In the genomic region with DNA sequence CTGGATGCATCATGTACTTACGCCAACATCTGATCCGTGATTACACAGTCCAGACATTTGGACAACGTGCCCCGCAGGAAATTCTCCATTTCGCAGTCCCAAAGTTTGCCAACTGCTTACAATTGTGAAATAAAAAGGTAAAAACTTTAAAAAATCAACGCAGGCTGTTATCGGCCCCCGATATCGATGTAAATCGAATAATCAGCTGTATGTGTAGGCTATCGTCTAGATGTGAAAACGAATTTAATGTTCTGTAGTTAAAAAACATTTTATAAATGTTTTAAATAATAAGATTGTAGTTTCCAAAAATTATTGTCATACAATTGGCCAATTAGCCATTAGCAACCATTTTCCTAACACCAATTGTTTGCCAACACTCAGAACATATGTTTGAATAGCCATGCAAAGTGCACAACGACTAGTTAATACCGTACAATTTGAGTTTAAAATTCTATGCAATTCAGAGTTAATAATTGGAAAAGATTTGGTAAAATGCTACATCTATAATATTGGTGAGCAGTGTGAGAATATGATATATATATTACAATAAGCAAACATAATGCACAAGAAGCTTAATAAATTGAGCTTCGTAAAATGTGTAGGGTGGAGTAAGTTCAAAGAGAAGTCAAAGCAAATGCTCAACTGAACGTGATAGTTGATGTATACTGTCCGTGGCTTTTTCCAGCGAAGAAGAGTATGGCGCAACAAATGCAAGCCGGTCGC, we compare ENCODE assay signal across 1 fruit fly cellular context.
TF ChIP-seq lines count a peak whose summit lies in the region.

TSS of gene CG11710 (minus strand) at position 192 of the 723 bp plus-strand sequence.
TSS of gene mal (plus strand) at position 194 of the 723 bp plus-strand sequence.

TF ChIP-seq in whole organism, embryonic, 481 proteins besides CTCF, POLR2A, EP300 and RAD21 (continued from another document and continues in another):
- no peak for TF ChIP-seq Hmr (GFP tag; optimal IDR thresholded peaks at IDR 0.05; lab: Kevin White, UChicago)
- peak; percentile 52 for TF ChIP-seq CG31388 (GFP tag; optimal IDR thresholded peaks at IDR 0.05; lab: Kevin White, UChicago)
- peak; percentile 80 for TF ChIP-seq CG10209 (GFP tag; optimal IDR thresholded peaks at IDR 0.05; lab: Kevin White, UChicago)
- peak; percentile 58 for TF ChIP-seq stc (GFP tag; IDR thresholded peaks at IDR 0.05; lab: Robert Waterston, UW)
- peak; percentile 56; the same call in 1 of the 2 replicates for TF ChIP-seq al (GFP tag; IDR thresholded peaks at IDR 0.05; lab: Robert Waterston, UW)
- peak; percentile 84 for TF ChIP-seq CG2712 (tag; optimal IDR thresholded peaks at IDR 0.05; lab: Kevin White, UChicago)
- peak; percentile 73 for TF ChIP-seq CG31224 (GFP tag; IDR thresholded peaks at IDR 0.05; lab: Robert Waterston, UW)
- no peak for TF ChIP-seq CG11696 (GFP tag; IDR thresholded peaks at IDR 0.05; lab: Robert Waterston, UW)
- TF ChIP-seq sqz (GFP tag; optimal IDR thresholded peaks at IDR 0.05; lab: Kevin White, UChicago) = no peak
- TF ChIP-seq CG30403 (GFP tag; optimal IDR thresholded peaks at IDR 0.05; lab: Kevin White, UChicago) = peak; percentile 83
- TF ChIP-seq CG12155 (GFP tag; optimal IDR thresholded peaks at IDR 0.05; lab: Kevin White, UChicago) = peak; percentile 67
- no peak for TF ChIP-seq hkb (optimal IDR thresholded peaks at IDR 0.05; lab: Kevin White, UChicago)
- peak; percentile 63 for TF ChIP-seq hkb (GFP tag; IDR thresholded peaks at IDR 0.05; lab: Robert Waterston, UW)
- TF ChIP-seq Taf1 (GFP tag; IDR thresholded peaks at IDR 0.05; lab: Robert Waterston, UW) = peak; percentile 23; the same call in 1 of the 2 replicates
- TF ChIP-seq gro (GFP tag; optimal IDR thresholded peaks at IDR 0.05; lab: Kevin White, UChicago) = peak; percentile 84
- no peak for TF ChIP-seq run (tag; optimal IDR thresholded peaks at IDR 0.05; lab: Kevin White, UChicago)
- TF ChIP-seq CG6689 (GFP tag; IDR thresholded peaks at IDR 0.05; lab: Robert Waterston, UW) = peak; percentile 79
- TF ChIP-seq kah (GFP tag; optimal IDR thresholded peaks at IDR 0.05; lab: Kevin White, UChicago) = peak; percentile 60
- TF ChIP-seq Drgx (GFP tag; IDR thresholded peaks at IDR 0.05; lab: Robert Waterston, UW) = peak; percentile 63; the same call in 1 of the 2 replicates
- no peak for TF ChIP-seq ATbp (GFP tag; optimal IDR thresholded peaks at IDR 0.05; lab: Kevin White, UChicago)
- TF ChIP-seq zen (tag; optimal IDR thresholded peaks at IDR 0.05; lab: Kevin White, UChicago) = peak; percentile 42
- TF ChIP-seq ab (GFP tag; optimal IDR thresholded peaks at IDR 0.05; lab: Kevin White, UChicago) = no peak
- peak; percentile 78 for TF ChIP-seq CG9932 (GFP tag; IDR thresholded peaks at IDR 0.05; lab: Robert Waterston, UW)
- peak; percentile 88 for TF ChIP-seq CG11504 (tag; optimal IDR thresholded peaks at IDR 0.05; lab: Kevin White, UChicago)
- no peak for TF ChIP-seq Lpt (GFP tag; optimal IDR thresholded peaks at IDR 0.05; lab: Kevin White, UChicago)
- TF ChIP-seq CG9727 (GFP tag; optimal IDR thresholded peaks at IDR 0.05; lab: Kevin White, UChicago) = peak; percentile 62
- TF ChIP-seq Sry-β (GFP tag; optimal IDR thresholded peaks at IDR 0.05; lab: Kevin White, UChicago) = peak; percentile 25
- no peak for TF ChIP-seq gcm2 (GFP tag; optimal IDR thresholded peaks at IDR 0.05; lab: Kevin White, UChicago)
- peak; percentile 84 for TF ChIP-seq Fer3 (tag; optimal IDR thresholded peaks at IDR 0.05; lab: Kevin White, UChicago)
- TF ChIP-seq Doc2 (GFP tag; IDR thresholded peaks at IDR 0.05; lab: Robert Waterston, UW) = no peak
- peak; percentile 93 for TF ChIP-seq CG17361 (GFP tag; IDR thresholded peaks at IDR 0.05; lab: Robert Waterston, UW)
- TF ChIP-seq fd102C (GFP tag; optimal IDR thresholded peaks at IDR 0.05; lab: Kevin White, UChicago) = no peak
- TF ChIP-seq gsb (GFP tag; IDR thresholded peaks at IDR 0.05; lab: Robert Waterston, UW) = no peak
- peak; percentile 87 for TF ChIP-seq CG18599 (GFP tag; optimal IDR thresholded peaks at IDR 0.05; lab: Kevin White, UChicago)
- TF ChIP-seq bab2 (GFP tag; optimal IDR thresholded peaks at IDR 0.05; lab: Kevin White, UChicago) = peak; percentile 85
- no peak for TF ChIP-seq gfzf (GFP tag; optimal IDR thresholded peaks at IDR 0.05; lab: Kevin White, UChicago)
- TF ChIP-seq tap (tag; optimal IDR thresholded peaks at IDR 0.05; lab: Kevin White, UChicago) = peak; percentile 79
- peak; percentile 50 for TF ChIP-seq H2.0 (GFP tag; IDR thresholded peaks at IDR 0.05; lab: Robert Waterston, UW)
- peak; percentile 48 for TF ChIP-seq trh (GFP tag; optimal IDR thresholded peaks at IDR 0.05; lab: Kevin White, UChicago)
- no peak for TF ChIP-seq CG1832 (GFP tag; optimal IDR thresholded peaks at IDR 0.05; lab: Kevin White, UChicago)
- no peak for TF ChIP-seq CG7745 (tag; optimal IDR thresholded peaks at IDR 0.05; lab: Kevin White, UChicago)
- TF ChIP-seq CG34224 (GFP tag; IDR thresholded peaks at IDR 0.05; lab: Robert Waterston, UW; ENCODE audit: partially characterized antibody) = peak; percentile 51; the same call in 1 of the 3 replicates
- peak; percentile 88 for TF ChIP-seq CG13424 (tag; optimal IDR thresholded peaks at IDR 0.05; lab: Kevin White, UChicago)
- no peak for TF ChIP-seq Neu2 (GFP tag; optimal IDR thresholded peaks at IDR 0.05; lab: Kevin White, UChicago; ENCODE audit: borderline replicate concordance)
- TF ChIP-seq Elba2 (GFP tag; optimal IDR thresholded peaks at IDR 0.05; lab: Kevin White, UChicago) = no peak
- peak; percentile 15 for TF ChIP-seq dm (GFP tag; optimal IDR thresholded peaks at IDR 0.05; lab: Kevin White, UChicago)
- 0 out of 2 replicates have a peak, but pooled peaks have one; percentile 43 for TF ChIP-seq nerfin-2 (GFP tag; IDR thresholded peaks at IDR 0.05; lab: Robert Waterston, UW; ENCODE audit: partially characterized antibody)
- peak; percentile 63 for TF ChIP-seq Deaf1 (tag; optimal IDR thresholded peaks at IDR 0.05; lab: Kevin White, UChicago)
- no peak for TF ChIP-seq yki (optimal IDR thresholded peaks at IDR 0.05; lab: Kevin White, UChicago)
- no peak for TF ChIP-seq CG7271 (tag; optimal IDR thresholded peaks at IDR 0.05; lab: Kevin White, UChicago)
- no peak for TF ChIP-seq CG1529 (GFP tag; optimal IDR thresholded peaks at IDR 0.05; lab: Kevin White, UChicago)
- TF ChIP-seq fu2 (GFP tag; optimal IDR thresholded peaks at IDR 0.05; lab: Kevin White, UChicago) = peak; percentile 53
- no peak for TF ChIP-seq sc (optimal IDR thresholded peaks at IDR 0.05; lab: Kevin White, UChicago)
- TF ChIP-seq sc (GFP tag; optimal IDR thresholded peaks at IDR 0.05; lab: Kevin White, UChicago) = no peak
- TF ChIP-seq crol (GFP tag; IDR thresholded peaks at IDR 0.05; lab: Robert Waterston, UW) = no peak
- TF ChIP-seq sob (GFP tag; IDR thresholded peaks at IDR 0.05; lab: Robert Waterston, UW) = peak; percentile 78
- peak; percentile 99 for TF ChIP-seq D19A (tag; optimal IDR thresholded peaks at IDR 0.05; lab: Kevin White, UChicago)
- peak in 1 of 3 experiments; percentile 53 for TF ChIP-seq lola (GFP tag; optimal IDR thresholded peaks at IDR 0.05; lab: Kevin White, UChicago)
- TF ChIP-seq Atf6 (GFP tag; IDR thresholded peaks at IDR 0.05; lab: Robert Waterston, UW) = peak; percentile 83
- peak; percentile 83 for TF ChIP-seq CG31441 (GFP tag; IDR thresholded peaks at IDR 0.05; lab: Robert Waterston, UW)
- TF ChIP-seq CG14710 (tag; optimal IDR thresholded peaks at IDR 0.05; lab: Kevin White, UChicago) = peak; percentile 80
- peak; percentile 81 for TF ChIP-seq Nf-YC (tag; optimal IDR thresholded peaks at IDR 0.05; lab: Kevin White, UChicago)
- peak; percentile 61 for TF ChIP-seq twi (tag; optimal IDR thresholded peaks at IDR 0.05; lab: Kevin White, UChicago)
- TF ChIP-seq chif (GFP tag; optimal IDR thresholded peaks at IDR 0.05; lab: Kevin White, UChicago) = peak; percentile 36 to 68
- no peak for TF ChIP-seq Bgb (GFP tag; IDR thresholded peaks at IDR 0.05; lab: Robert Waterston, UW; ENCODE audit: partially characterized antibody)
- TF ChIP-seq nmo (GFP tag; optimal IDR thresholded peaks at IDR 0.05; lab: Kevin White, UChicago) = peak; percentile 91
- peak; percentile 53 for TF ChIP-seq jumu (GFP tag; optimal IDR thresholded peaks at IDR 0.05; lab: Kevin White, UChicago)
- TF ChIP-seq CG13296 (GFP tag; optimal IDR thresholded peaks at IDR 0.05; lab: Kevin White, UChicago) = peak; percentile 86
- peak; percentile 41 for TF ChIP-seq Usf (GFP tag; optimal IDR thresholded peaks at IDR 0.05; lab: Kevin White, UChicago)
- no peak for TF ChIP-seq CG15073 (GFP tag; optimal IDR thresholded peaks at IDR 0.05; lab: Kevin White, UChicago)
- TF ChIP-seq Six4 (GFP tag; optimal IDR thresholded peaks at IDR 0.05; lab: Kevin White, UChicago) = peak; percentile 81
- TF ChIP-seq pan (optimal IDR thresholded peaks at IDR 0.05; lab: Kevin White, UChicago) = no peak
- peak in 1 of 2 experiments; percentile 64 for TF ChIP-seq pan (GFP tag; optimal IDR thresholded peaks at IDR 0.05 in 1 of 2, IDR thresholded peaks at IDR 0.05 in 1 of 2)
- no peak for TF ChIP-seq Eip74EF (GFP tag; optimal IDR thresholded peaks at IDR 0.05; lab: Kevin White, UChicago)
- peak; percentile 67 for TF ChIP-seq lbe (GFP tag; optimal IDR thresholded peaks at IDR 0.05; lab: Kevin White, UChicago)
- peak; percentile 51 for TF ChIP-seq CG13287 (GFP tag; IDR thresholded peaks at IDR 0.05; lab: Robert Waterston, UW; ENCODE audit: partially characterized antibody)
- peak; percentile 27 for TF ChIP-seq dmrt11E (tag; optimal IDR thresholded peaks at IDR 0.05; lab: Kevin White, UChicago)
- peak; percentile 40 to 69 for TF ChIP-seq bsh (GFP tag; optimal IDR thresholded peaks at IDR 0.05; lab: Kevin White, UChicago)
- TF ChIP-seq vfl (GFP tag; optimal IDR thresholded peaks at IDR 0.05; lab: Kevin White, UChicago) = peak; percentile 43
- peak; percentile 86 for TF ChIP-seq CG18262 (tag; optimal IDR thresholded peaks at IDR 0.05; lab: Kevin White, UChicago)
- peak; percentile 37; the same call in 1 of the 2 replicates for TF ChIP-seq ara (GFP tag; IDR thresholded peaks at IDR 0.05; lab: Robert Waterston, UW)
- peak; percentile 72 for TF ChIP-seq sisA (GFP tag; IDR thresholded peaks at IDR 0.05; lab: Robert Waterston, UW)
- TF ChIP-seq E2f2 (GFP tag; IDR thresholded peaks at IDR 0.05; lab: Robert Waterston, UW) = peak; percentile 39; the same call in 1 of the 2 replicates
- TF ChIP-seq stwl (tag; optimal IDR thresholded peaks at IDR 0.05; lab: Kevin White, UChicago) = peak; percentile 21
- peak; percentile 82 for TF ChIP-seq tin (GFP tag; optimal IDR thresholded peaks at IDR 0.05; lab: Kevin White, UChicago)
- peak; percentile 67 to 78 for TF ChIP-seq dpn (GFP tag; optimal IDR thresholded peaks at IDR 0.05; lab: Kevin White, UChicago)
- TF ChIP-seq CG14441 (GFP tag; IDR thresholded peaks at IDR 0.05; lab: Robert Waterston, UW) = peak; percentile 71
- TF ChIP-seq Sry-δ (GFP tag; optimal IDR thresholded peaks at IDR 0.05; lab: Kevin White, UChicago) = peak; percentile 36
- peak; percentile 84 for TF ChIP-seq Dip3 (GFP tag; optimal IDR thresholded peaks at IDR 0.05; lab: Kevin White, UChicago)
- TF ChIP-seq CG7357 (GFP tag; IDR thresholded peaks at IDR 0.05; lab: Robert Waterston, UW) = peak; percentile 71
- TF ChIP-seq Oaz (GFP tag; IDR thresholded peaks at IDR 0.05; lab: Robert Waterston, UW) = peak; percentile 72
- peak; percentile 41 for TF ChIP-seq emc (GFP tag; optimal IDR thresholded peaks at IDR 0.05; lab: Kevin White, UChicago)
- no peak for TF ChIP-seq CG13123 (GFP tag; optimal IDR thresholded peaks at IDR 0.05; lab: Kevin White, UChicago)
- TF ChIP-seq Hsf (GFP tag; optimal IDR thresholded peaks at IDR 0.05; lab: Kevin White, UChicago) = peak; percentile 80
- peak; percentile 74 for TF ChIP-seq PHDP (tag; optimal IDR thresholded peaks at IDR 0.05; lab: Kevin White, UChicago)
- peak; percentile 77 for TF ChIP-seq HLH54F (GFP tag; optimal IDR thresholded peaks at IDR 0.05; lab: Kevin White, UChicago)
- no peak for TF ChIP-seq dati (GFP tag; IDR thresholded peaks at IDR 0.05; lab: Robert Waterston, UW)
- peak; percentile 11 for TF ChIP-seq CrebB (tag; optimal IDR thresholded peaks at IDR 0.05; lab: Kevin White, UChicago)
- no peak for TF ChIP-seq HHEX (GFP tag; optimal IDR thresholded peaks at IDR 0.05; lab: Kevin White, UChicago)
- no peak for TF ChIP-seq CG12071 (GFP tag; optimal IDR thresholded peaks at IDR 0.05; lab: Kevin White, UChicago)
- TF ChIP-seq sd (tag; optimal IDR thresholded peaks at IDR 0.05; lab: Kevin White, UChicago) = no peak
- TF ChIP-seq lov (optimal IDR thresholded peaks at IDR 0.05; lab: Kevin White, UChicago) = no peak
- no peak for TF ChIP-seq lov (GFP tag; IDR thresholded peaks at IDR 0.05; lab: Robert Waterston, UW)
- peak; percentile 50 for TF ChIP-seq Antp (GFP tag; optimal IDR thresholded peaks at IDR 0.05; lab: Kevin White, UChicago)
- TF ChIP-seq Ets65A (GFP tag; lab: Kevin White, UChicago) = peak; percentile 97
- peak; percentile 68 for TF ChIP-seq CG3847 (GFP tag; IDR thresholded peaks at IDR 0.05; lab: Robert Waterston, UW)
- TF ChIP-seq Dll (GFP tag; IDR thresholded peaks at IDR 0.05; lab: Robert Waterston, UW; ENCODE audit: partially characterized antibody) = peak; percentile 62; the same call in 3 of the 4 replicates
- peak; percentile 44 for TF ChIP-seq Ets97D (GFP tag; optimal IDR thresholded peaks at IDR 0.05; lab: Kevin White, UChicago)
- TF ChIP-seq CkIIα-i1 (GFP tag; IDR thresholded peaks at IDR 0.05; lab: Robert Waterston, UW) = no peak
- peak; percentile 54 for TF ChIP-seq kay (GFP tag; optimal IDR thresholded peaks at IDR 0.05; lab: Kevin White, UChicago)
- TF ChIP-seq wor (GFP tag; IDR thresholded peaks at IDR 0.05; lab: Robert Waterston, UW) = peak; percentile 62
- TF ChIP-seq CG6654 (GFP tag; optimal IDR thresholded peaks at IDR 0.05; lab: Kevin White, UChicago) = peak; percentile 58
- peak; percentile 44; the same call in 1 of the 2 replicates for TF ChIP-seq danr (GFP tag; IDR thresholded peaks at IDR 0.05; lab: Robert Waterston, UW)
- TF ChIP-seq CG7987 (GFP tag; optimal IDR thresholded peaks at IDR 0.05; lab: Kevin White, UChicago) = peak; percentile 47
- TF ChIP-seq CG31365 (tag; optimal IDR thresholded peaks at IDR 0.05; lab: Kevin White, UChicago) = peak; percentile 71
- peak; percentile 79 for TF ChIP-seq CG4424 (GFP tag; optimal IDR thresholded peaks at IDR 0.05; lab: Kevin White, UChicago)
- TF ChIP-seq ac (GFP tag; optimal IDR thresholded peaks at IDR 0.05; lab: Kevin White, UChicago) = no peak
- TF ChIP-seq Mrtf (GFP tag; IDR thresholded peaks at IDR 0.05; lab: Robert Waterston, UW) = peak; percentile 57; the same call in 1 of the 3 replicates
- TF ChIP-seq p53 (GFP tag; optimal IDR thresholded peaks at IDR 0.05; lab: Kevin White, UChicago) = no peak
- TF ChIP-seq Nf-YB (GFP tag; optimal IDR thresholded peaks at IDR 0.05; lab: Kevin White, UChicago) = peak; percentile 33
- peak; percentile 60 for TF ChIP-seq trem (tag; optimal IDR thresholded peaks at IDR 0.05; lab: Kevin White, UChicago)
- TF ChIP-seq CG15696 (tag; optimal IDR thresholded peaks at IDR 0.05; lab: Kevin White, UChicago) = peak; percentile 68
